Fruit fly (Drosophila melanogaster) whole organism: ENCODE measurements around the gene CG43084.

Experiments
- Dll ChIP-seq: fragments of >200 bp; optimal IDR thresholded peaks from 2 replicates; lab custom pipeline; 2017
- usp ChIP-seq: fragments of >200 bp; optimal IDR thresholded peaks from 2 replicates; lab custom pipeline; 2017; ENCODE audit warnings: missing biosample characterization, missing genetic modification characterization, mixed read lengths

DNA sequence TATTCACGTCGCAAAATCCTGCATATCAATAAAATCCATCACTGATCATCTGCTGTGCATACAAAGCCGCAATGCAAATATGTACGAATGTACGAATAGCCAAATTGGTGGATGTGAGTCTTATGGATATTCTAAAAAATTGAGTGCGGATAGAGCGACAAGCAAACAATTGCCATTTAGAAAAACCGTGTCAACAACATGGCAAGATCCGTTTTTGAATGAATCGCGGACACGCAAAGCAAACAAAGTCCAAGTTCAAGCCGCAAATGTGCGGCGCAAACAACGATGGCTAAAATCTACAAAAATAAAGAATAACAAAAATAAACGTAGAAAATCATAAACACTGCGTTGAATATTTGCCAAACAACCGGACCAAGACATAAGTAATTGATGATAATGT, 38.9 kb downstream of the CG43084 start:
- no peak for TF ChIP-seq usp (GFP tag; lab: Kevin White, UChicago)
- TF ChIP-seq Dll (lab: Kevin White, UChicago) = no peak
